Worm (Caenorhabditis elegans): ENCODE data around the gene mon-2.
A peak's percentile ranks its signal among the peaks of the same experiment; 100 is the strongest.
"Not testable (repeated sequence)": the region's sequence is repeated elsewhere in the genome, so short reads cannot be mapped to it uniquely, and the experiment has no call there.

The mon-2 gene

DNA sequence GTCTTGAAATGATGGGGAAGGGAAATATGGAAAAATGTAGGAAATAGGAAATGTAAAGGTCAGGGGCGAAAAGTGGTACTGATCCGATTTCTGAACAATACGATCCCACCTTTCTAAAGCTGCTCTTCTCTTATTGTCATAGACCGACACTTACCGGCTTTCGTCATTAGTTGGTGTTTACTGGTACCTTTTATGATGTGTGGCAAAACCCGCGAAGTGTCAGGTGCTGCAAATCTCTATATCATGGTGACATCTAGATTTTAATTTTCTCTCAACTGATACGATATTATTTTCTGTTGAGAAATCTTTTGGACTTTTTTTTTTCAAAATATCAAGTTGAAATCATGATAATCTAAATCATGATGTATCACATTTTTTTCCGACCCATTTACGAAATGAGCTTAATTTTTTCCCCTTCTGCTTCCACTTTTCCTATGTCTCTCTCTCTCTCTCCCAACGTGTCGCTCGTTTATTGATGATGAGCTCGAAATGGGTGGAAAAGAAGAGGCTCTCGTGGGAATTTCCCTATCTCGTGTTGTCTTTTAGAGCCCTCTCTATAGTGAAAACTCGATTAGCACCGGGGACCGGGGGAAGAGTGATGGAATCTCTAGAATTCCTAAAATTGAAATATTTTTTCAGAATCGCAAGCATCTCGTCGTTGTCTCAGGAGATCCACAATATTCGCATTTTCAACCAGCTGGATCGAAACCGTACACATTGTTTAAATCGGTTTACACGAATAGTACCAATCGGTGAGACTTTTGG lies 34.9 kb downstream of the mon-2 start:
- TF ChIP-seq R02D3.7 (tag; optimal IDR thresholded peaks at IDR 0.05) (no peak), nhr-129 (tag; optimal IDR thresholded peaks at IDR 0.05) (peak; percentile 11), ztf-4 (tag; optimal IDR thresholded peaks at IDR 0.05) (no peak), snpc-4 (tag; optimal IDR thresholded peaks at IDR 0.05) (peak; percentile 59)

DNA sequence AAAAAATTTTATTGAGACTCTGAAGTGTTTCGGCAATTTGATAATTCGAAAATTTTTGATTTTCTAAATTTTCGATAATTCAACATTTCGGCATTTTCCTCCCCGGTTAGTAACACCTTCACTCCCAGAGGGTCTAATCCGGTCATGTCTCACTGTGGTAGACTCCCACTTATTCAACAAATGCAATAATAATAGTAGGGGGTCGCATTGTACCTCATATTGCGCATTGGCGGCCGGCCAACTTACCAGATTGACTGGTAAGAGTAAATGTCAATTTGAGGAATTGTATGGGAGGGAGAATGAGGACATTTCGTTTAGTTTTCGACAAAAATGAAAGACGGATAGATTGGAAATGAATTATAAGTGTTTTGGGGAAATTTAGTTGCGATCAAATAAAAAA lies 37.2 kb downstream of the mon-2 start:
- TF ChIP-seq crh-2 (tag; optimal IDR thresholded peaks at IDR 0.05) (no peak), nhr-129 (tag; optimal IDR thresholded peaks at IDR 0.05) (peak; percentile 13)

DNA sequence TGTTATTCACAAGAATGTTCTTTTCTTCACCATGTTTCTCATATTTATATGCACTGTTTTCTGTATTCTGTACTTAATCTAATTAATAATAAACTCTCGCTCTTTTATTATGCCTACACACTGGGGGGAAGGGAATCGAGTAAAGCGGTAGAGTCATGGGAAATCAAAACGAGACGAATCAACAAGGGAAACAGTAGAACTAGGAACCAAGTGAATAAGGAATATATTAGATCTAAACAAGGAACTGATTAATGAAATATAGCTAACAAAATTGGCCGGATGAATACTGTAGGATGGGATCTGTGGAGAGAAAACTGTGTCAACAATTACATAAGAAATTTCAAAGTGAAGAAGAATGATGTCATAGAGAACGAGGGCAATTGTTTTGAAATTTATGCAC lies 38.4 kb downstream of the mon-2 start:
- TF ChIP-seq ztf-4 (tag; optimal IDR thresholded peaks at IDR 0.05) (no peak), alr-1 (tag; optimal IDR thresholded peaks at IDR 0.05) (no peak), gmeb-1 (tag; optimal IDR thresholded peaks at IDR 0.05) (no peak), snpc-4 (tag; optimal IDR thresholded peaks at IDR 0.05) (no peak), nhr-129 (tag; optimal IDR thresholded peaks at IDR 0.05) (no peak), sma-9 (GFP tag; optimal IDR thresholded peaks at IDR 0.05) (no peak), sma-9 (tag; optimal IDR thresholded peaks at IDR 0.05) (no peak), fos-1 (tag; optimal IDR thresholded peaks at IDR 0.05) (no peak), lin-13 (GFP tag; optimal IDR thresholded peaks at IDR 0.05) (no peak), unc-62 (GFP tag; optimal IDR thresholded peaks at IDR 0.05) (no peak), zag-1 (tag; optimal IDR thresholded peaks at IDR 0.05) (no peak), nhr-11 (tag; optimal IDR thresholded peaks at IDR 0.05) (no peak), ztf-1 (GFP tag; conservative IDR thresholded peaks at IDR 0.05) (no peak), R02D3.7 (tag; optimal IDR thresholded peaks at IDR 0.05) (no peak), nhr-21 (tag; optimal IDR thresholded peaks at IDR 0.05) (no peak)

DNA sequence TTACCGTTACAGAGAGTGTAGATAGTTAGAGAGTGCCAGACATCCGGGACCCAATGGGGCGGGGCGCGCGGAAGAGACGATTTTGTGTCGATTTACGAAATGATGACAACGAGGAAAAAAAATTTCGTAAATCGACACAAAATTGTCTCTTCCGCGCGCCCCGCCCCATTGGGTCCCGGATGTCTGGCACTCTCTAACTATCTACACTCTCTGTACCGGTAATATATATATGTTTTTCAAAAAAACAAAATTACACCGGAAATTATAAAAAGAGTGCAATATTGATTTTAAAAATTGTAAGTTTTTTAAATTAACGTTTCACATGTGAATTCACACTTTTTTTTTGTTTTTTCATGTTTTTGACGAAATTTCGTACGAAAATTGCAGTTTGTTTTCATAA lies 41.5 kb downstream of the mon-2 start, which contains the start of gene B0001.4:
B0001.4 (minus strand) TSS at position 101 of the 400 bp plus-strand sequence.
- not testable (repeated sequence) for TF ChIP-seq ZK546.5, fos-1, alr-1 (tag; optimal IDR thresholded peaks at IDR 0.05)

DNA sequence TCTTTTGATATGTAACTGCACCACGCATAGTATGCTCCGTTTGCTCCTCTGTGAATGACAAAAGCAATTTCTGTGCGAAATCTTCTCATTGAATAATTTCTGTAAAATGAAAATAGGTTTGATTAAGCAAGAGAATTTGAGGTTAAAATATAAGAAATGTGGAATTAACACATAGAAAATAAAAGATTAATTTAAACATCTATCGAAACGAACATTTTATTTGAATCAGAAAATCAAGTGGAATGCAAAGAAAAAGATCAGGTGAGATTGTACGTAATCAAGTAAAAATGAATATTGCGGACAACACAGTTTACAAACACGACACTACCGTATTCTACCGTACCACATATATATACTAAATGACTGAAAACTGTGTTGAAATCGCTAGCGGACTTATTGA lies 44.4 kb downstream of the mon-2 start, which contains the start of gene B0001.8:
B0001.8 (minus strand) TSS at position 101 of the 400 bp plus-strand sequence.
- TF ChIP-seq nhr-23 (tag; optimal IDR thresholded peaks at IDR 0.05) (no peak), snpc-4 (tag; optimal IDR thresholded peaks at IDR 0.05) (no peak), nhr-77 (tag; optimal IDR thresholded peaks at IDR 0.05) (no peak), nhr-25 (tag; optimal IDR thresholded peaks at IDR 0.05) (no peak), unc-62 (GFP tag; optimal IDR thresholded peaks at IDR 0.05) (no peak), nhr-11 (tag; optimal IDR thresholded peaks at IDR 0.05) (no peak), F13H6.1 (tag; optimal IDR thresholded peaks at IDR 0.05) (no peak), ztf-4 (tag; optimal IDR thresholded peaks at IDR 0.05) (no peak), nhr-6 (tag; optimal IDR thresholded peaks at IDR 0.05) (no peak), ZK546.5 (tag; optimal IDR thresholded peaks at IDR 0.05) (no peak), nhr-12 (tag; optimal IDR thresholded peaks at IDR 0.05) (no peak)

DNA sequence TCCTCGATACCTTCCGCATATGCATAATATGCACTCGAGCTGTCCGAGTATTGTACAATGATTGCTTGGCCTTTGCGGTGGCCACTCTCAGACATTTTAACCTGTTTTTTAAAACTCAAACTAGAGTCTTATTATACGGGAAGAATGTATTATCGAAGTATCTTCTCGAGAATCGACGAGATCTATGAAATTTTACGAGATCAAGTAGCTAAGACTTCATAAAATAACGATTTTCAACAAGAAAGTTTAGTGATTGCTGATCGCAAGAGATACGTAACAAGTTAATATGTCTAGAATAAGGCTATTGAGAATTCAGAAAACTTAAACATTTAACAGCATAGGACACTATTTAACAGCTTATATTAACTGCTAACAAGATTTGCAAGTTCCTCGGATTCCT lies 46.7 kb downstream of the mon-2 start, which contains the start of gene B0001.5:
B0001.5 (minus strand) TSS at position 101 of the 400 bp plus-strand sequence.
- TF ChIP-seq lin-13 (GFP tag; optimal IDR thresholded peaks at IDR 0.05) (no peak), R02D3.7 (tag; optimal IDR thresholded peaks at IDR 0.05) (no peak), ztf-4 (tag; optimal IDR thresholded peaks at IDR 0.05) (no peak), F13H6.1 (tag; optimal IDR thresholded peaks at IDR 0.05) (no peak), ztf-11 (tag; optimal IDR thresholded peaks at IDR 0.05) (no peak), skn-1 (tag; optimal IDR thresholded peaks at IDR 0.05) (no peak), lin-39 (tag; optimal IDR thresholded peaks at IDR 0.05) (no peak), elt-3 (tag; optimal IDR thresholded peaks at IDR 0.05) (no peak), dmd-4 (tag; optimal IDR thresholded peaks at IDR 0.05) (no peak), unc-39 (tag; optimal IDR thresholded peaks at IDR 0.05) (no peak), fos-1 (tag; optimal IDR thresholded peaks at IDR 0.05) (no peak), nhr-237 (tag; optimal IDR thresholded peaks at IDR 0.05) (no peak), ceh-82 (tag; optimal IDR thresholded peaks at IDR 0.05) (no peak), mab-5 (tag; optimal IDR thresholded peaks at IDR 0.05) (no peak), lin-11 (tag; optimal IDR thresholded peaks at IDR 0.05) (no peak)

All from whole organism, L2 larva.